Worm (Caenorhabditis elegans): Measurements from ENCODE around the gene nhr-257.

nhr-257 gene

ce11 chrII:3852654-3853053, at the start of gene nhr-257:
Gene nhr-257, plus strand, starts transcription at chrII:3852954.
- TF ChIP-seq cnd-1 (tag; optimal IDR thresholded peaks at IDR 0.05) (no peak), ztf-11 (tag; optimal IDR thresholded peaks at IDR 0.05) (no peak), nhr-2 (tag; optimal IDR thresholded peaks at IDR 0.05) (no peak), nhr-12 (tag; optimal IDR thresholded peaks at IDR 0.05) (no peak), drap-1 (GFP tag; optimal IDR thresholded peaks at IDR 0.05) (no peak), lsy-2 (tag; optimal IDR thresholded peaks at IDR 0.05) (no peak), elt-1 (tag; optimal IDR thresholded peaks at IDR 0.05; ENCODE audit: borderline replicate concordance, insufficient read depth) (no peak), blmp-1 (tag; optimal IDR thresholded peaks at IDR 0.05) (no peak), ham-2 (GFP tag; optimal IDR thresholded peaks at IDR 0.05) (no peak), snpc-4 (tag; optimal IDR thresholded peaks at IDR 0.05) (no peak), sptf-1 (tag; optimal IDR thresholded peaks at IDR 0.05) (no peak), bed-3 (GFP tag; optimal IDR thresholded peaks at IDR 0.05) (no peak), nhr-76 (tag; optimal IDR thresholded peaks at IDR 0.05) (no peak), mab-5 (tag; optimal IDR thresholded peaks at IDR 0.05) (no peak), ceh-39 (tag; optimal IDR thresholded peaks at IDR 0.05) (no peak), nhr-237 (tag; optimal IDR thresholded peaks at IDR 0.05) (no peak), unc-120 (tag; optimal IDR thresholded peaks at IDR 0.05; ENCODE audit: poor library complexity, severe bottlenecking) (no peak), tbx-8 (GFP tag; optimal IDR thresholded peaks at IDR 0.05) (no peak)

ce11 chrII:3803219-3803618, 49.5 kb upstream of the nhr-257 start, which contains the start of gene ins-32:
Gene ins-32, minus strand, starts transcription at chrII:3803319.
- TF ChIP-seq lsy-2 (tag; optimal IDR thresholded peaks at IDR 0.05), result no peak
- TF ChIP-seq ztf-11 (tag; optimal IDR thresholded peaks at IDR 0.05), result no peak
- no peak for TF ChIP-seq tbx-8 (GFP tag; optimal IDR thresholded peaks at IDR 0.05)
- TF ChIP-seq unc-120 (tag; optimal IDR thresholded peaks at IDR 0.05; ENCODE audit: poor library complexity, severe bottlenecking), result no peak
- TF ChIP-seq unc-62 (GFP tag; optimal IDR thresholded peaks at IDR 0.05), result no peak
- no peak for TF ChIP-seq nhr-2 (tag; optimal IDR thresholded peaks at IDR 0.05)
- TF ChIP-seq cnd-1 (tag; optimal IDR thresholded peaks at IDR 0.05), result no peak

- TF ChIP-seq hlh-1 (tag; optimal IDR thresholded peaks at IDR 0.05) (no peak), nhr-237 (tag; optimal IDR thresholded peaks at IDR 0.05) (no peak), blmp-1 (tag; optimal IDR thresholded peaks at IDR 0.05) (no peak), snpc-4 (tag; optimal IDR thresholded peaks at IDR 0.05) (no peak), nhr-76 (tag; optimal IDR thresholded peaks at IDR 0.05) (no peak), flh-1 (GFP tag; optimal IDR thresholded peaks at IDR 0.05) (no peak), sptf-1 (tag; optimal IDR thresholded peaks at IDR 0.05) (no peak), mls-2 (tag; optimal IDR thresholded peaks at IDR 0.05) (no peak), mab-5 (tag; optimal IDR thresholded peaks at IDR 0.05) (no peak), ceh-39 (tag; optimal IDR thresholded peaks at IDR 0.05) (no peak), ces-1 (GFP tag; optimal IDR thresholded peaks at IDR 0.05) (no peak), drap-1 (GFP tag; optimal IDR thresholded peaks at IDR 0.05) (no peak)
Measured at ce11 chrII:3805518-3805917, 47.2 kb upstream of the nhr-257 start.

- TF ChIP-seq zip-8 (tag; optimal IDR thresholded peaks at IDR 0.05), result no peak
- TF ChIP-seq mls-2 (tag; optimal IDR thresholded peaks at IDR 0.05), result no peak
- TF ChIP-seq M03D4.4 (tag; optimal IDR thresholded peaks at IDR 0.05), result no peak
- TF ChIP-seq drap-1 (GFP tag; optimal IDR thresholded peaks at IDR 0.05), result no peak
- TF ChIP-seq flh-1 (GFP tag; optimal IDR thresholded peaks at IDR 0.05), result no peak
- no peak for TF ChIP-seq nhr-12 (tag; optimal IDR thresholded peaks at IDR 0.05)
- TF ChIP-seq unc-120 (tag; optimal IDR thresholded peaks at IDR 0.05; ENCODE audit: poor library complexity, severe bottlenecking), result no peak
Measured at ce11 chrII:3806964-3807363, 45.8 kb upstream of the nhr-257 start, which contains the start of gene F54D10.4. Gene F54D10.4, minus strand, starts transcription at chrII:3807064.

- no peak for TF ChIP-seq mls-2 (tag; optimal IDR thresholded peaks at IDR 0.05)
- TF ChIP-seq ces-1 (GFP tag; optimal IDR thresholded peaks at IDR 0.05), result no peak
- no peak for TF ChIP-seq sem-2 (GFP tag; optimal IDR thresholded peaks at IDR 0.05)
- no peak for TF ChIP-seq snpc-4 (tag; optimal IDR thresholded peaks at IDR 0.05)
- no peak for TF ChIP-seq nhr-76 (tag; optimal IDR thresholded peaks at IDR 0.05)
- no peak for TF ChIP-seq blmp-1 (tag; optimal IDR thresholded peaks at IDR 0.05)
- TF ChIP-seq zip-8 (tag; optimal IDR thresholded peaks at IDR 0.05), result no peak
- TF ChIP-seq ceh-39 (tag; optimal IDR thresholded peaks at IDR 0.05), result no peak
- TF ChIP-seq unc-120 (tag; optimal IDR thresholded peaks at IDR 0.05; ENCODE audit: poor library complexity, severe bottlenecking), result no peak
- no peak for TF ChIP-seq lin-32 (GFP tag; optimal IDR thresholded peaks at IDR 0.05)
- no peak for TF ChIP-seq nhr-12 (tag; optimal IDR thresholded peaks at IDR 0.05)
- TF ChIP-seq nhr-28 (tag; optimal IDR thresholded peaks at IDR 0.05), result no peak
- TF ChIP-seq elt-3 (tag; optimal IDR thresholded peaks at IDR 0.05), result no peak
- peak; percentile 91 for TF ChIP-seq mep-1 (tag; optimal IDR thresholded peaks at IDR 0.05)
- no peak for TF ChIP-seq tbx-8 (GFP tag; optimal IDR thresholded peaks at IDR 0.05)
- TF ChIP-seq ham-2 (GFP tag; optimal IDR thresholded peaks at IDR 0.05), result no peak
- TF ChIP-seq M03D4.4 (tag; optimal IDR thresholded peaks at IDR 0.05), result no peak
- TF ChIP-seq cnd-1 (tag; optimal IDR thresholded peaks at IDR 0.05), result no peak
- no peak for TF ChIP-seq bed-3 (GFP tag; optimal IDR thresholded peaks at IDR 0.05)
- TF ChIP-seq lin-13 (tag; optimal IDR thresholded peaks at IDR 0.05), result peak; percentile 30
- TF ChIP-seq drap-1 (GFP tag; optimal IDR thresholded peaks at IDR 0.05), result no peak
- TF ChIP-seq lsy-2 (tag; optimal IDR thresholded peaks at IDR 0.05), result peak; percentile 58
- TF ChIP-seq unc-62 (GFP tag; optimal IDR thresholded peaks at IDR 0.05), result no peak
- TF ChIP-seq pha-4 (tag; optimal IDR thresholded peaks at IDR 0.05), result no peak
- TF ChIP-seq unc-39 (tag; optimal IDR thresholded peaks at IDR 0.05), result no peak
- TF ChIP-seq nhr-237 (tag; optimal IDR thresholded peaks at IDR 0.05), result peak; percentile 60
- no peak for TF ChIP-seq ztf-11 (tag; optimal IDR thresholded peaks at IDR 0.05)
- no peak for TF ChIP-seq ceh-43 (GFP tag; optimal IDR thresholded peaks at IDR 0.05)
- TF ChIP-seq hlh-1 (tag; optimal IDR thresholded peaks at IDR 0.05), result peak; percentile 52
- TF ChIP-seq ceh-83 (GFP tag; optimal IDR thresholded peaks at IDR 0.05), result no peak
- TF ChIP-seq sptf-1 (tag; optimal IDR thresholded peaks at IDR 0.05), result peak; percentile 43
- TF ChIP-seq flh-1 (GFP tag; optimal IDR thresholded peaks at IDR 0.05), result no peak
- peak; percentile 18 for TF ChIP-seq nhr-2 (tag; optimal IDR thresholded peaks at IDR 0.05)
- TF ChIP-seq mab-5 (tag; optimal IDR thresholded peaks at IDR 0.05), result peak; percentile 40
- no peak for TF ChIP-seq elt-1 (tag; optimal IDR thresholded peaks at IDR 0.05; ENCODE audit: borderline replicate concordance, insufficient read depth)
Measured at ce11 chrII:3808104-3808503, 44.6 kb upstream of the nhr-257 start, which contains the start of gene F54D10.5. Gene F54D10.5, minus strand, starts transcription at chrII:3808177.

Data from whole organism, mixed stage, embryonic.